Worm (Caenorhabditis elegans) whole organism, dauer: ENCODE data around the gene nca-2.

Experiments used
- unc-62 ChIP-seq: sonication (generic microtip); optimal IDR thresholded peaks from 2 replicates; lab custom pipeline; 2017; ENCODE audit warnings: missing biosample characterization, missing genetic modification reagents, missing genetic modification characterization

nca-2 gene

DNA sequence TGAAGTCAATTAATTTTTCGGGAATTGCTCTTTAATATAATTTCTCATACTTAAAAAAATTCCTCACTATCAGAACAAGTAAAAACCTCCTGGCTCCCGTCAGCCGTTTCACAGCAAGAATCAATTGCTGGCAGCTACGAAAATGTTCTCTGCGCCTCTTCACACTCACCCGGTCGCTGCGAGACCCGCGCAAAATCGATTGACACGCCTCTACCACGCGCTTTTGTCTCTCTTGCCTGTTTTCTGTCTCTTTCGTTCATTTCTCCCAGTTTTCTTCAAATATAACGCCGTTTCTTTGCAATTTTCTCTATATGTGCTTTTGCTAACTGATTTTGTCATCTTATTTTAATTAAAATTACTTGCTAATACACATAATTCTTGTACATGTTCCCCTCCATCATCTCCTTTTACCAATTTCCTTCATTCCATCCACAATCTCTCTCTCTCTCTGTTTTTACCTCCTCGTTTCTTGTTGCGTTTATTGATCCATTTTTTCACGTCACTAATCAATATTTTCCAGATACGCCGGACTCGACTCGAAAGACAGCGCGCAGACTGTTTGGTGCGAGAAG is 59.1 kb downstream of the nca-2 start, which contains the start of gene pcf-11:
Gene pcf-11 (plus strand): TSS at position 522 of the 572 bp plus-strand sequence.
- TF ChIP-seq unc-62 = no peak

DNA sequence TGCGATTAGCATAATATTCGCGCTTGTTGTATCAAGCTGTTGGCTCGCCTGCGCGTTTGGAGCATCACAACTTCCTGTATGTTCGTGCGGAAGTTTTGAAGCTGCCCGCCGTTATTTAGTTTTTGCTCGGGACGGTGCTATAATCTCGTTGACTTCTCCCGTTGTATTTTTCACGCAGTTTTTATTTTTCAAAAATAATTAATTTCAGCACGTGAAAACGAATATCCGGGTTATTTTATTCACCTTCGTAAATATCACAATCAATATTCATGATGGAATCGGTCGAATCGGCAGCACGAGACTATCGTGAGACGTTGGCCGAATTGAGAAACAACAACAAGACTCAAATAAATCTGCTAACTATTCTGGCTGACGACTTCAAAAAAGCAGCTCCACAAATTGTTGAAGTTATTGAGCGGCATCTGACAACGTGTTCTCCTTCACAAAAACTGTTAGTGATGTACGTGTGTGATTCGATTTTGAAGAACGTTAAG is 59.8 kb downstream of the nca-2 start:
- no peak for TF ChIP-seq unc-62

DNA sequence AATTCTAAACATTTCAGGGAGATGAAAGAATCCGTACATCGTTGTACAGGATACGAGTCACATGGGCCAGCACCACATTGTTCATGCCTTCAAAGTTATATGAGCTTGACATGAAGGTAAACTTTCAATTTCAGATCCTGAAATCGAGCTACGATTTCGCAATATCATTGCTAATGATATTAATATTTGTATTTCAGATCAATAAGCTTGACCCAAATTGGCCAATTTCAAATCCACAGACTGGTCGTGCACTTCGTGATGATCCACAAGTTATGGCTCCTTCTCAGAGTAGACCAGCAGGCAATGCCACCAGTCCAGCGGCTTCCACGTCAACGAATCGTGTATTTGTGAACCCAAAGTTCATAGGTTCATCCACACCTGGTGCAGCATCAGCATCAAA is 61.0 kb downstream of the nca-2 start:
- no peak for TF ChIP-seq unc-62

DNA sequence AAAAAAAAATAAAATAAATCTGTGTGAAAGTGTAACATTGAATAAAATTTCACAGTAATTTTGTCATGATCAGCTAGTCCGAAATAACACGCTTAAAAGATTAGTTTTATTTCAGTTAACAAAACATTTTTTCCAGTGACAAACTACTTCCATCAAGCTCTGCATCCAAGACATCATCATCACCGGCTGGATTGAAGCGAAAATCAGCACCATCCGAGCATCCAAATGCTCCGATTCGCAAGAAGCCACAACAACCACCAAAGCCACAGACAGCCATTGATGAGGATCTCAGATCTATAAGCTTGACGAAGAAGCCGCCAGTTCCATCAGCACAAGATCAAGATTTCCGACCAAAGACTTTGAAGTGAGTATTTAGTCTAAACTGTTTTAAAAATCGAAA is 61.8 kb downstream of the nca-2 start:
- no peak for TF ChIP-seq unc-62
